Worm (Caenorhabditis elegans) whole organism, L1 larva: ENCODE data around the gene srg-61.

Source experiments
- F16B12.6 ChIP-seq: fragments of 150-350 bp; optimal IDR thresholded peaks from 2 replicates; lab custom pipeline; 2014; ENCODE audit warnings: missing biosample characterization, missing genetic modification characterization
- alr-1 ChIP-seq: fragments of 200-800 bp; sonication (Bioruptor generic); optimal IDR thresholded peaks from 2 replicates; lab custom pipeline; 2018; ENCODE audit warnings: borderline replicate concordance, mild to moderate bottlenecking, missing genetic modification characterization, missing compliant biosample characterization
- ama-1 ChIP-seq: fragments of 150-350 bp; optimal IDR thresholded peaks from 2 replicates; lab custom pipeline; 2014
- ceh-63 ChIP-seq: fragments of 200-800 bp; sonication (Bioruptor generic); optimal IDR thresholded peaks from 2 replicates; lab custom pipeline; 2018; ENCODE audit warnings: mild to moderate bottlenecking, missing genetic modification characterization, missing compliant biosample characterization
- ceh-82 ChIP-seq, 3 experiments: fragments of 150-350 bp in 1 of 3; sonication (generic microtip) in 2 of 3; optimal IDR thresholded peaks; 2 replicates each; lab custom pipeline; 2014 to 2017; ENCODE audit warnings: missing biosample characterization in 3 of 3, missing genetic modification characterization in 3 of 3
- ceh-88 ChIP-seq: fragments of 200-800 bp; sonication (Bioruptor generic); IDR thresholded peaks from 2 replicates; pipeline ENCODE4 v1.3.6; 2022; ENCODE audit warnings: missing genetic modification characterization, missing compliant biosample characterization
- ceh-90 ChIP-seq: sonication (generic microtip); optimal IDR thresholded peaks from 2 replicates; lab custom pipeline; 2016; ENCODE audit warnings: missing genetic modification characterization, missing compliant biosample characterization
- efl-1 ChIP-seq, 4 experiments: fragments of 150-350 bp; optimal IDR thresholded peaks in 3 of 4; peaks in 1 of 4; 1 replicate in 1 of 4; 2 replicates in 3 of 4; lab custom pipeline; 2014; ENCODE audit warnings: missing biosample characterization in 2 of 4, missing genetic modification characterization in 2 of 4, missing genetic modification reagents in 2 of 4
- egl-13 ChIP-seq: sonication (generic microtip); optimal IDR thresholded peaks from 2 replicates; lab custom pipeline; 2016; ENCODE audit warnings: missing genotype, missing genetic modification reagents, missing genetic modification characterization, missing compliant biosample characterization
- elt-2 ChIP-seq: sonication (generic microtip); optimal IDR thresholded peaks from 2 replicates; lab custom pipeline; 2016; ENCODE audit warnings: missing genetic modification characterization, mild to moderate bottlenecking, inconsistent platforms, missing compliant biosample characterization, missing genetic modification reagents
- elt-3 ChIP-seq, 6 experiments: fragments of 150-350 bp in 1 of 6; sonication (generic microtip); optimal IDR thresholded peaks; 2 replicates each; lab custom pipeline; 2017 to 2018; ENCODE audit warnings: missing biosample characterization in 6 of 6, missing genetic modification characterization in 6 of 6, inconsistent platforms in 1 of 6
- ets-5 ChIP-seq: fragments of 200-800 bp; sonication (Bioruptor generic); IDR thresholded peaks from 2 replicates; pipeline ENCODE4 v1.3.6; 2022; ENCODE audit warnings: missing genetic modification characterization, missing compliant biosample characterization
- fkh-10 ChIP-seq: sonication (generic microtip); optimal IDR thresholded peaks from 2 replicates; lab custom pipeline; 2017; ENCODE audit warnings: missing biosample characterization, missing genetic modification reagents, missing genetic modification characterization
- grh-1 ChIP-seq: fragments of 200-800 bp; sonication (Bioruptor generic); IDR thresholded peaks from 2 replicates; pipeline ENCODE4 v1.3.6; 2022; ENCODE audit warnings: missing genetic modification reagents, missing genetic modification characterization, missing compliant biosample characterization
- hlh-4 ChIP-seq: sonication (generic microtip); optimal IDR thresholded peaks from 2 replicates; lab custom pipeline; 2016; ENCODE audit warnings: mild to moderate bottlenecking, missing genetic modification characterization, missing compliant biosample characterization
- isw-1 ChIP-seq: fragments of 200-800 bp; sonication (Bioruptor generic); IDR thresholded peaks from 2 replicates; pipeline ENCODE4 v1.3.6; 2022; ENCODE audit warnings: missing genetic modification characterization, missing compliant biosample characterization
- lin-13 ChIP-seq: fragments of 150-350 bp; optimal IDR thresholded peaks from 2 replicates; lab custom pipeline; 2014; ENCODE audit warnings: missing biosample characterization, missing genetic modification reagents, missing genetic modification characterization
- lin-15B ChIP-seq: fragments of 150-350 bp; sonication (generic microtip); optimal IDR thresholded peaks from 3 replicates; lab custom pipeline; 2014; ENCODE audit warnings: missing biosample characterization, missing genetic modification characterization
- lir-3 ChIP-seq: sonication (generic microtip); optimal IDR thresholded peaks from 2 replicates; lab custom pipeline; 2016; ENCODE audit warnings: mild to moderate bottlenecking, missing genetic modification characterization, moderate library complexity, missing compliant biosample characterization; ENCODE audit not compliant: poor library complexity
- mab-9 ChIP-seq: fragments of 200-800 bp; sonication (Bioruptor generic); IDR thresholded peaks from 2 replicates; pipeline ENCODE4 v1.3.6; 2022; ENCODE audit warnings: missing genetic modification reagents, missing genetic modification characterization, missing compliant biosample characterization
- mdl-1 ChIP-seq, 2 experiments: fragments of 150-350 bp; optimal IDR thresholded peaks; 2 replicates each; lab custom pipeline; 2014 to 2017; ENCODE audit warnings: missing biosample characterization in 2 of 2, missing genetic modification characterization in 2 of 2, inconsistent platforms in 1 of 2
- nhr-12 ChIP-seq: sonication (generic microtip); optimal IDR thresholded peaks from 2 replicates; lab custom pipeline; 2017; ENCODE audit warnings: missing biosample characterization, missing genetic modification characterization
- nhr-20 ChIP-seq: sonication (generic microtip); optimal IDR thresholded peaks from 2 replicates; lab custom pipeline; 2016; ENCODE audit warnings: mild to moderate bottlenecking, missing genetic modification characterization, missing compliant biosample characterization
- nhr-28 ChIP-seq: fragments of 150-350 bp; optimal IDR thresholded peaks from 2 replicates; lab custom pipeline; 2014; ENCODE audit warnings: missing biosample characterization, missing genetic modification characterization
- nhr-71 ChIP-seq: sonication (generic microtip); optimal IDR thresholded peaks from 2 replicates; lab custom pipeline; 2016; ENCODE audit warnings: mild to moderate bottlenecking, missing genetic modification characterization, moderate library complexity, missing compliant biosample characterization
- nhr-76 ChIP-seq: sonication (generic microtip); optimal IDR thresholded peaks from 2 replicates; lab custom pipeline; 2017; ENCODE audit warnings: missing biosample characterization, missing genetic modification characterization
- nhr-85 ChIP-seq: sonication (generic microtip); peaks from one replicate; lab custom pipeline; 2016; ENCODE audit warnings: missing genetic modification characterization, inconsistent platforms, missing compliant biosample characterization
- pag-3 ChIP-seq: sonication (generic microtip); optimal IDR thresholded peaks from 2 replicates; lab custom pipeline; 2017; ENCODE audit warnings: missing genetic modification characterization, mild to moderate bottlenecking, missing compliant biosample characterization, antibody characterized with exemption, borderline replicate concordance; ENCODE audit not compliant: insufficient read depth
- pax-3 ChIP-seq: fragments of 200-800 bp; sonication (Bioruptor generic); optimal IDR thresholded peaks from 2 replicates; lab custom pipeline; 2018; ENCODE audit warnings: mild to moderate bottlenecking, missing genetic modification characterization, moderate library complexity, missing compliant biosample characterization
- snpc-4 ChIP-seq: fragments of 150-350 bp; optimal IDR thresholded peaks from 2 replicates; lab custom pipeline; 2014; ENCODE audit warnings: missing biosample characterization, missing genetic modification characterization
- snu-23 ChIP-seq: sonication (generic microtip); optimal IDR thresholded peaks from 2 replicates; lab custom pipeline; 2016; ENCODE audit warnings: missing genetic modification characterization, missing compliant biosample characterization
- sptf-1 ChIP-seq: fragments of 150-350 bp; optimal IDR thresholded peaks from 2 replicates; lab custom pipeline; 2014; ENCODE audit warnings: missing biosample characterization, missing genetic modification characterization
- unc-130 ChIP-seq: fragments of 150-350 bp; optimal IDR thresholded peaks from 2 replicates; lab custom pipeline; 2017; ENCODE audit warnings: missing biosample characterization, missing genetic modification characterization, inconsistent platforms
- unc-30 ChIP-seq: sonication (generic microtip); optimal IDR thresholded peaks from 2 replicates; lab custom pipeline; 2017; ENCODE audit warnings: missing biosample characterization, missing genetic modification characterization
- unc-62 ChIP-seq: fragments of 150-350 bp; optimal IDR thresholded peaks from 2 replicates; lab custom pipeline; 2014; ENCODE audit warnings: missing biosample characterization, missing genetic modification reagents, missing genetic modification characterization
- unc-98 ChIP-seq: fragments of 200-800 bp; sonication (Bioruptor generic); IDR thresholded peaks from 2 replicates; pipeline ENCODE4 v1.3.6; 2022; ENCODE audit warnings: missing genetic modification characterization, missing compliant biosample characterization
- vab-15 ChIP-seq: sonication (generic microtip); optimal IDR thresholded peaks from 2 replicates; lab custom pipeline; 2017; ENCODE audit warnings: missing genotype, mild to moderate bottlenecking, missing genetic modification characterization, missing compliant biosample characterization
- xbp-1 ChIP-seq: sonication (generic microtip); optimal IDR thresholded peaks from 2 replicates; lab custom pipeline; 2016; ENCODE audit warnings: missing genetic modification characterization, missing compliant biosample characterization
- ztf-4 ChIP-seq: fragments of 150-350 bp; optimal IDR thresholded peaks from 2 replicates; lab custom pipeline; 2014; ENCODE audit warnings: missing biosample characterization, missing genetic modification characterization

srg-61 gene

ce11 chrV:2758437-2758836 lies 18.3 kb upstream of the srg-61 start:
- TF ChIP-seq vab-15 (tag; lab: Kevin White, UChicago) = no peak
- no peak for TF ChIP-seq unc-62 (GFP tag; lab: Kevin White, UChicago)
- no peak for TF ChIP-seq hlh-4
- TF ChIP-seq nhr-85 (tag; lab: Kevin White, UChicago) = no peak
- TF ChIP-seq grh-1 = no peak
- no peak for TF ChIP-seq pag-3 (tag; lab: Kevin White, UChicago)
- no peak for TF ChIP-seq lin-13 (GFP tag; lab: Kevin White, UChicago)
- TF ChIP-seq isw-1 (GFP tag; lab: Robert Waterston, UW) = no peak
- TF ChIP-seq ceh-82 (tag; optimal IDR thresholded peaks at IDR 0.05; lab: Kevin White, UChicago) = no peak
- TF ChIP-seq nhr-20 = no peak
- TF ChIP-seq lir-3 (tag; lab: Kevin White, UChicago) = no peak
- no peak for TF ChIP-seq xbp-1
- TF ChIP-seq snpc-4 (tag; lab: Kevin White, UChicago) = no peak
- no peak for TF ChIP-seq ztf-4
- no peak for TF ChIP-seq snu-23 (GFP tag; lab: Kevin White, UChicago)
- TF ChIP-seq nhr-71 (tag; lab: Kevin White, UChicago) = no peak

ce11 chrV:2757226-2757893 lies 17.2 kb upstream of the srg-61 start, which contains the start of gene srx-28:
srx-28 (minus strand) TSS chrV:2757276.
- TF ChIP-seq unc-98 (GFP tag; lab: Robert Waterston, UW) (no peak), snpc-4 (tag; lab: Kevin White, UChicago) (peak; percentile 8), alr-1 (no peak)

- no peak for TF ChIP-seq pag-3 (tag; lab: Kevin White, UChicago)
- no peak for TF ChIP-seq ceh-82 (tag; optimal IDR thresholded peaks at IDR 0.05; lab: Kevin White, UChicago)
- TF ChIP-seq mdl-1 (tag; optimal IDR thresholded peaks at IDR 0.05; lab: Kevin White, UChicago) = no peak
- no peak for TF ChIP-seq nhr-85 (tag; lab: Kevin White, UChicago)
- TF ChIP-seq, all 84 proteins: peak for 0
Observed at ce11 chrV:2753007-2753406, 12.9 kb upstream of the srg-61 start, which contains the start of gene srx-26. srx-26 (minus strand) TSS chrV:2753107.

ce11 chrV:2750006-2750405 lies 9.9 kb upstream of the srg-61 start, which contains the start of gene srx-24:
srx-24 (minus strand) TSS chrV:2750106.
- no peak for TF ChIP-seq efl-1 (optimal IDR thresholded peaks at IDR 0.05; lab: Kevin White, UChicago)
- TF ChIP-seq efl-1 (GFP tag; optimal IDR thresholded peaks at IDR 0.05 in 1 of 2; lab: Kevin White, UChicago) = peak in 1 of 2 experiments; percentile 7
- no peak for TF ChIP-seq unc-130 (tag; lab: Kevin White, UChicago)

- no peak for TF ChIP-seq lin-15B
- TF ChIP-seq ceh-90 (tag; lab: Kevin White, UChicago) = no peak
- no peak for TF ChIP-seq ets-5 (GFP tag; lab: Robert Waterston, UW)
- no peak for TF ChIP-seq sptf-1
- no peak for TF ChIP-seq elt-3 (tag; optimal IDR thresholded peaks at IDR 0.05; lab: Kevin White, UChicago)
- TF ChIP-seq pax-3 (tag; lab: Kevin White, UChicago) = no peak
- TF ChIP-seq elt-2 (tag; lab: Kevin White, UChicago) = no peak
- no peak for TF ChIP-seq unc-98 (GFP tag; lab: Robert Waterston, UW)
- no peak for TF ChIP-seq fkh-10 (GFP tag; lab: Kevin White, UChicago)
- no peak for TF ChIP-seq ceh-63
Observed at ce11 chrV:2746404-2746803, 6.3 kb upstream of the srg-61 start.

- TF ChIP-seq nhr-76 (tag; lab: Kevin White, UChicago) (no peak), alr-1 (no peak), nhr-28 (tag; lab: Kevin White, UChicago) (no peak), unc-130 (tag; lab: Kevin White, UChicago) (no peak), F16B12.6 (tag; lab: Kevin White, UChicago) (no peak), unc-98 (GFP tag; lab: Robert Waterston, UW) (no peak), ama-1 (lab: Kevin White, UChicago) (no peak), nhr-20 (no peak), ceh-88 (GFP tag; lab: Robert Waterston, UW) (no peak), nhr-12 (tag; lab: Kevin White, UChicago) (no peak), unc-30 (no peak), mab-9 (GFP tag; lab: Robert Waterston, UW) (no peak), ceh-63 (no peak), egl-13 (no peak)
- TF ChIP-seq, all 84 proteins: peak for 0
Observed at ce11 chrV:2742298-2742697, 2.2 kb upstream of the srg-61 start, which contains the start of gene srg-62. srg-62 (minus strand) TSS chrV:2742398.
